Worm (Caenorhabditis elegans) whole organism, L4 larva: Measurements from ENCODE around the gene spc-2.

Experiments used
- F44E2.7 ChIP-seq: fragments of 200-800 bp; sonication (Bioruptor generic); IDR thresholded peaks from 2 replicates; pipeline ENCODE4 v2.1.2; 2022; ENCODE audit warnings: missing genetic modification characterization, missing compliant biosample characterization
- ama-1 ChIP-seq: fragments of 150-350 bp; optimal IDR thresholded peaks from 2 replicates; lab custom pipeline; 2014; ENCODE audit warnings: inconsistent platforms, mixed read lengths
- ceh-32 ChIP-seq: sonication (generic microtip); optimal IDR thresholded peaks from 2 replicates; lab custom pipeline; 2016; ENCODE audit warnings: mild to moderate bottlenecking, missing genetic modification characterization, missing compliant biosample characterization; ENCODE audit not compliant: poor library complexity
- cey-2 ChIP-seq: sonication (generic microtip); optimal IDR thresholded peaks from 3 replicates; lab custom pipeline; 2017; ENCODE audit warnings: missing genetic modification characterization, mild to moderate bottlenecking, missing compliant biosample characterization, antibody characterized with exemption, borderline replicate concordance; ENCODE audit not compliant: insufficient read depth
- dmd-8 ChIP-seq: fragments of 200-800 bp; sonication (Bioruptor generic); IDR thresholded peaks from 2 replicates; pipeline ENCODE4 v1.3.6; 2022; ENCODE audit warnings: missing genetic modification characterization, missing compliant biosample characterization
- fkh-10 ChIP-seq: fragments of 150-350 bp; optimal IDR thresholded peaks from 2 replicates; lab custom pipeline; 2014; ENCODE audit warnings: missing biosample characterization, missing genetic modification reagents, missing genetic modification characterization
- lir-3 ChIP-seq: sonication (generic microtip); optimal IDR thresholded peaks from 2 replicates; lab custom pipeline; 2016; ENCODE audit warnings: mild to moderate bottlenecking, missing genetic modification characterization, missing compliant biosample characterization
- lsy-2 ChIP-seq, 2 experiments: fragments of 150-350 bp in 1 of 2; sonication (generic microtip) in 1 of 2; optimal IDR thresholded peaks; 2 replicates each; lab custom pipeline; 2014 to 2017; ENCODE audit warnings: missing biosample characterization in 2 of 2, missing genetic modification characterization in 2 of 2
- mdl-1 ChIP-seq, 2 experiments: fragments of 150-350 bp in 1 of 2; sonication (generic microtip) in 1 of 2; optimal IDR thresholded peaks; 2 replicates each; lab custom pipeline; 2014 to 2017; ENCODE audit warnings: missing biosample characterization in 2 of 2, missing genetic modification characterization in 2 of 2
- nhr-237 ChIP-seq: sonication (generic microtip); optimal IDR thresholded peaks from 2 replicates; lab custom pipeline; 2017; ENCODE audit warnings: missing biosample characterization, missing genetic modification characterization
- pqm-1 ChIP-seq: sonication (generic microtip); optimal IDR thresholded peaks from 2 replicates; lab custom pipeline; 2017; ENCODE audit warnings: missing biosample characterization, missing genetic modification characterization
- unc-62 ChIP-seq, 3 experiments: fragments of 150-350 bp in 1 of 3; sonication (generic microtip); optimal IDR thresholded peaks in 2 of 3; peaks in 1 of 3; 1 replicate in 1 of 3; 2 replicates in 2 of 3; lab custom pipeline; 2014 to 2017; ENCODE audit warnings: missing biosample characterization in 3 of 3, missing genetic modification characterization in 3 of 3, missing genetic modification reagents in 3 of 3, missing genotype in 1 of 3

DNA sequence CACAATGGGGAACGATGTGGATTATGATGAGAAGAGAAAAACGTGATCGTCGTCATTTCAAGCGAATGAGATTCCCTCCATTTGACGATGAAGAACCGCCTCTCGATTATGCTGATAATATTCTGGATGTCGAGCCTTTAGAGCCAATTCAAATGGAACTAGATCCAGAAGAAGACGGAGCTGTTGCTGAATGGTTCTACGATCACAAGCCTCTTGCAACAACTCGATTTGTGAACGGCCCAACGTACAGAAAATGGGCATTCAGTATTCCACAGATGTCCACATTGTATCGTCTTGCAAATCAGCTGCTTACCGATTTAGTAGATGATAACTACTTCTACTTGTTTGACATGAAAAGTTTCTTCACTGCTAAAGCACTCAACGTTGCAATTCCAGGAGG lies 16.9 kb upstream of the spc-2 start:
- TF ChIP-seq fkh-10 (GFP tag; lab: Kevin White, UChicago) (no peak), nhr-237 (tag; lab: Kevin White, UChicago) (no peak), F44E2.7 (GFP tag; lab: Robert Waterston, UW) (no peak), unc-62 (GFP tag; optimal IDR thresholded peaks at IDR 0.05 in 1 of 2; lab: Kevin White, UChicago) (no peak), unc-62 (tag; optimal IDR thresholded peaks at IDR 0.05; lab: Kevin White, UChicago) (no peak), ama-1 (lab: Kevin White, UChicago) (no peak), pqm-1 (no peak), lir-3 (tag; lab: Kevin White, UChicago) (no peak), lsy-2 (tag; optimal IDR thresholded peaks at IDR 0.05; lab: Kevin White, UChicago) (no peak), cey-2 (tag; lab: Kevin White, UChicago) (no peak), mdl-1 (tag; optimal IDR thresholded peaks at IDR 0.05; lab: Kevin White, UChicago) (no peak), dmd-8 (GFP tag; lab: Robert Waterston, UW) (no peak), ceh-32 (no peak)
